Worm (Caenorhabditis elegans): ENCODE results near the gene Y39E4B.10.

DNA sequence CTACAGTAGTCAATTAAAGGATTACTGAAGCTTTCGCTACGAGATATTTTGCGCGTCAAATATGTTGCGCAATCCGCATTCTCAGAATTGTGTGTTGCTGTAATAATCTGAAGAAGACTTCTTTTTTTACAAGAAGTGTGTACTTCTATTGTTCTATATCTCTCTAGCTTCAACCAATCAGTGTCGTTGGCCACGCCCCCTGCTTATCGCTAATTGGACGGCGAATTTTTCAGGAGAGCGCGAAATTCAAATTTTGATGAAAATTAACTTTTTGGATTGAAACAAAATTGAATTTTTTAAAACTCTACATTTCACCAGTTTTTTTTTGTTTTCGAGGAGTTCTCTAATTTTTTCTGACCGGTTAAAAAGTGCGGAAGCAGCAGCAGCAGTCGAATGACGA, 24.2 kb upstream of the Y39E4B.10 start:
- TF ChIP-seq lin-13 (GFP tag; optimal IDR thresholded peaks at IDR 0.05), result no peak
- TF ChIP-seq nhr-12 (tag; optimal IDR thresholded peaks at IDR 0.05), result no peak
- no peak for TF ChIP-seq ceh-82 (tag; optimal IDR thresholded peaks at IDR 0.05)
- TF ChIP-seq ZK546.5 (tag; optimal IDR thresholded peaks at IDR 0.05), result no peak
- TF ChIP-seq ama-1 (optimal IDR thresholded peaks at IDR 0.05), result no peak
- no peak for TF ChIP-seq zag-1 (tag; optimal IDR thresholded peaks at IDR 0.05)
- no peak for TF ChIP-seq Y55F3AM.14 (GFP tag; optimal IDR thresholded peaks at IDR 0.05)
- no peak for TF ChIP-seq blmp-1 (tag; optimal IDR thresholded peaks at IDR 0.05; ENCODE audit: insufficient read depth)
- no peak for TF ChIP-seq lin-39 (tag; optimal IDR thresholded peaks at IDR 0.05)
- TF ChIP-seq peb-1 (tag; optimal IDR thresholded peaks at IDR 0.05), result no peak
- TF ChIP-seq ztf-11 (tag; optimal IDR thresholded peaks at IDR 0.05), result no peak
- TF ChIP-seq nhr-11 (tag; optimal IDR thresholded peaks at IDR 0.05), result no peak
- no peak for TF ChIP-seq gmeb-1 (tag; optimal IDR thresholded peaks at IDR 0.05)
